Worm (Caenorhabditis elegans) whole organism, L4/young adult: ENCODE measurements around the gene T05C7.9.

Experiments
- W03F9.2 ChIP-seq: fragments of 150-350 bp; optimal IDR thresholded peaks from 2 replicates; lab custom pipeline; 2014; ENCODE audit warnings: missing biosample characterization, missing genetic modification characterization
- dao-5 ChIP-seq: sonication (generic microtip); optimal IDR thresholded peaks from 2 replicates; lab custom pipeline; 2016; ENCODE audit warnings: missing genotype, missing genetic modification characterization, moderate library complexity, missing compliant biosample characterization
- him-1 ChIP-seq: sonication (generic microtip); optimal IDR thresholded peaks from 2 replicates; lab custom pipeline; 2016; ENCODE audit warnings: missing genotype, missing genetic modification reagents, missing genetic modification characterization, missing compliant biosample characterization

DNA sequence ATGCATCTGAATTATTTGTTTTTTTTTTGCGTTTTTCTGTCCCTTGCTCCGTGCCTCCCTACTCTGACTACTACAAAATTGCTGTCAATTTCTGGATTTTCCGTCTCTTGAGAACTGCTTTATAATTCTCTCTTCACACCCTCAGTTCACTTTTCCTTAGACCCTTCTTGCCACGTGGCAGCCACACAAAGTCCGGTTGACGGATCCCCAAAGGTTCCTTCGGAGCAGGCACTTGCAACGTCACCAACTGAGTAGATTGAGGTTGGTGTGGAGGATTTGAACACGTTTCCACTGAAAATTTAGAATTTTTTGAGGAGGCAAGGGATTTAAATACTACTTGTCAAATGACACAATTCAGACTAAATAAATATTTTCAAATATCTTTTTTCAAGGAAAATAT lies 7.7 kb downstream of the T05C7.9 start:
- no peak for TF ChIP-seq him-1
- no peak for TF ChIP-seq W03F9.2 (tag; lab: Kevin White, UChicago)
- no peak for TF ChIP-seq dao-5 (tag; lab: Kevin White, UChicago)
